Fruit fly (Drosophila melanogaster): Measurements from ENCODE around the gene TyrRII.

The TyrRII gene

dm6 chr3R:17711646-17711975 is 24.8 kb upstream of the TyrRII start:
- TF ChIP-seq Dif (GFP tag; optimal IDR thresholded peaks at IDR 0.05; ENCODE audit: partially characterized antibody) (peak; percentile 2), Hr78 (GFP tag; optimal IDR thresholded peaks at IDR 0.05) (no peak), h (GFP tag; optimal IDR thresholded peaks at IDR 0.05) (no peak), dsf (GFP tag; optimal IDR thresholded peaks at IDR 0.05; ENCODE audit: borderline replicate concordance) (no peak), Mio (GFP tag; optimal IDR thresholded peaks at IDR 0.05) (no peak)

dm6 chr3R:17712623-17713521 is 23.5 kb upstream of the TyrRII start:
- no peak for TF ChIP-seq OdsH (GFP tag; optimal IDR thresholded peaks at IDR 0.05)
- TF ChIP-seq brk (GFP tag; optimal IDR thresholded peaks at IDR 0.05) = no peak
- TF ChIP-seq Rel (GFP tag; optimal IDR thresholded peaks at IDR 0.05) = no peak
- peak; percentile 65 for TF ChIP-seq Rel (tag; optimal IDR thresholded peaks at IDR 0.05)
- TF ChIP-seq h (GFP tag; optimal IDR thresholded peaks at IDR 0.05) = peak; percentile 21
- TF ChIP-seq GATAd (GFP tag; optimal IDR thresholded peaks at IDR 0.05) = no peak
- no peak for TF ChIP-seq pan (optimal IDR thresholded peaks at IDR 0.05)
- no peak for TF ChIP-seq CG32264 (GFP tag; optimal IDR thresholded peaks at IDR 0.05)
- no peak for TF ChIP-seq Mio (GFP tag; optimal IDR thresholded peaks at IDR 0.05)
- TF ChIP-seq dmrt93B (GFP tag; optimal IDR thresholded peaks at IDR 0.05) = no peak
- peak; percentile 81 for TF ChIP-seq Hr83 (GFP tag; optimal IDR thresholded peaks at IDR 0.05; ENCODE audit: poor library complexity, severe bottlenecking)
- peak in 1 of 2 experiments; percentile 19 for TF ChIP-seq foxo (GFP tag; optimal IDR thresholded peaks at IDR 0.05)
- TF ChIP-seq HLH106 (tag; optimal IDR thresholded peaks at IDR 0.05) = no peak
- TF ChIP-seq N (GFP tag; optimal IDR thresholded peaks at IDR 0.05) = no peak
- TF ChIP-seq Sp1 (GFP tag; optimal IDR thresholded peaks at IDR 0.05) = no peak
- TF ChIP-seq sv (GFP tag; optimal IDR thresholded peaks at IDR 0.05) = no peak
- no peak for TF ChIP-seq CrebA (GFP tag; optimal IDR thresholded peaks at IDR 0.05; ENCODE audit: borderline replicate concordance)
- no peak for TF ChIP-seq fru (GFP tag; optimal IDR thresholded peaks at IDR 0.05)
- no peak for TF ChIP-seq woc (GFP tag; optimal IDR thresholded peaks at IDR 0.05)
- no peak for TF ChIP-seq Dfd (GFP tag; optimal IDR thresholded peaks at IDR 0.05)
- no peak for TF ChIP-seq dsf (GFP tag; optimal IDR thresholded peaks at IDR 0.05; ENCODE audit: borderline replicate concordance)
- TF ChIP-seq br (GFP tag; optimal IDR thresholded peaks at IDR 0.05) = no peak
- peak; percentile 19 for TF ChIP-seq Hnf4 (GFP tag; optimal IDR thresholded peaks at IDR 0.05)
- no peak for TF ChIP-seq Jra (GFP tag; optimal IDR thresholded peaks at IDR 0.05)
- no peak for TF ChIP-seq Vsx2 (GFP tag; optimal IDR thresholded peaks at IDR 0.05; ENCODE audit: partially characterized antibody)
- no peak for TF ChIP-seq lola (GFP tag; optimal IDR thresholded peaks at IDR 0.05)
- TF ChIP-seq Hr78 (GFP tag; optimal IDR thresholded peaks at IDR 0.05) = no peak
- TF ChIP-seq psq (GFP tag; optimal IDR thresholded peaks at IDR 0.05) = peak; percentile 89
- no peak for TF ChIP-seq rgr (GFP tag; optimal IDR thresholded peaks at IDR 0.05)
- no peak for TF ChIP-seq Dif (GFP tag; optimal IDR thresholded peaks at IDR 0.05; ENCODE audit: partially characterized antibody)
- no peak for TF ChIP-seq Abd-B (GFP tag; optimal IDR thresholded peaks at IDR 0.05)
- TF ChIP-seq usp (GFP tag; optimal IDR thresholded peaks at IDR 0.05) = no peak
- no peak for TF ChIP-seq CG9705 (GFP tag; optimal IDR thresholded peaks at IDR 0.05)
- TF ChIP-seq tai (GFP tag; optimal IDR thresholded peaks at IDR 0.05) = no peak
- peak; percentile 22 for TF ChIP-seq jim (GFP tag; optimal IDR thresholded peaks at IDR 0.05)
- TF ChIP-seq Myc (optimal IDR thresholded peaks at IDR 0.05) = no peak
- TF ChIP-seq ey (GFP tag; optimal IDR thresholded peaks at IDR 0.05) = no peak
- no peak for TF ChIP-seq sage (GFP tag; optimal IDR thresholded peaks at IDR 0.05)
- no peak for TF ChIP-seq dl (GFP tag; optimal IDR thresholded peaks at IDR 0.05; ENCODE audit: insufficient read depth in 1 of 2, partially characterized antibody in 2 of 2)

All from whole organism, wandering third instar larva.